Worm (Caenorhabditis elegans) whole organism, midembryonic: ENCODE data around the gene R11H6.4.

Experiments used
- T22C8.4 ChIP-seq: fragments of 200-800 bp; sonication (Bioruptor generic); IDR thresholded peaks from 2 replicates; pipeline ENCODE4 v1.3.6; 2022; ENCODE audit warnings: missing genetic modification characterization, missing compliant biosample characterization
- cog-1 ChIP-seq: sonication (generic microtip); optimal IDR thresholded peaks from 2 replicates; lab custom pipeline; 2016; ENCODE audit warnings: missing genetic modification characterization, missing compliant biosample characterization
- flt-1 ChIP-seq: fragments of 200-800 bp; sonication (Bioruptor generic); IDR thresholded peaks from 2 replicates; pipeline ENCODE4 v1.3.6; 2022; ENCODE audit warnings: missing genetic modification characterization, missing compliant biosample characterization
- klf-2 ChIP-seq: fragments of 200-800 bp; sonication (Bioruptor generic); conservative IDR thresholded peaks from 2 replicates; pipeline ENCODE4 v1.3.6; 2022; ENCODE audit warnings: missing genetic modification reagents, missing genetic modification characterization, missing compliant biosample characterization
- med-1 ChIP-seq: sonication (generic microtip); optimal IDR thresholded peaks from 2 replicates; lab custom pipeline; 2017; ENCODE audit warnings: missing genetic modification characterization, mild to moderate bottlenecking, missing compliant biosample characterization, antibody characterized with exemption, missing genetic modification reagents; ENCODE audit not compliant: insufficient read depth
- ref-1 ChIP-seq: fragments of 200-800 bp; sonication (Bioruptor generic); conservative IDR thresholded peaks from 2 replicates; pipeline ENCODE4 v1.3.6; 2022; ENCODE audit warnings: missing genetic modification reagents, missing genetic modification characterization, missing compliant biosample characterization
- tab-1 ChIP-seq: fragments of 200-800 bp; sonication (Bioruptor generic); IDR thresholded peaks from 2 replicates; pipeline ENCODE4 v1.3.6; 2022; ENCODE audit warnings: missing genetic modification characterization, missing compliant biosample characterization
- ztf-23 ChIP-seq: fragments of 200-800 bp; sonication (Bioruptor generic); IDR thresholded peaks from 2 replicates; pipeline ENCODE4 v1.3.6; 2022; ENCODE audit warnings: missing genetic modification reagents, missing genetic modification characterization, missing compliant biosample characterization
- ztf-29 ChIP-seq: fragments of 200-800 bp; sonication (Bioruptor generic); IDR thresholded peaks from 2 replicates; pipeline ENCODE4 v1.3.6; 2022; ENCODE audit warnings: missing genetic modification reagents, missing genetic modification characterization, missing compliant biosample characterization

The R11H6.4 gene

DNA sequence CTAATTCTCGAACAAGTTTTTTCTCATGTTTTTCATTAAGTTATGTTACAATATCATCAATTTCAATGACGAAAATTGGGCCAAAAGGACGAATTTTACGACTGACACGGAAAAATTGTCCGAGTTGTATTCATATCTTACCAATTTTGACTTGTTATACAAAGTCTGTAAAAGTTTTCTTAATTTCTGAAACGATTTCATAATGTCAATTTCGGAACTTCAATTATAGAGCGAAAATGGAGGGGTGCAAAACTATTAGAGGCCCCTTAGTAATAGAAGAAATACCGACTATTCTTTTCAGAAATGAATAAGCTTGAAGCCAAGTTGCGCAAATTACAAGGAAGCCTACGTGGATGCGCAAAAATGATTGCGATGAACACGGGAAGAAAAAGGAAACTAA is 21.8 kb downstream of the R11H6.4 start, which contains the start of gene F43D2.3:
Gene F43D2.3, plus strand, starts transcription at position 301 of the 400 bp plus-strand sequence.
- TF ChIP-seq ref-1 (GFP tag; lab: Robert Waterston, UW), result no peak
- TF ChIP-seq cog-1 (tag; lab: Kevin White, UChicago), result no peak
- no peak for TF ChIP-seq ztf-23
- TF ChIP-seq klf-2 (GFP tag; lab: Robert Waterston, UW), result no peak
- TF ChIP-seq flt-1, result no peak
- TF ChIP-seq med-1, result no peak
- no peak for TF ChIP-seq ztf-29 (GFP tag; lab: Robert Waterston, UW)
- no peak for TF ChIP-seq tab-1 (GFP tag; lab: Robert Waterston, UW)
- TF ChIP-seq T22C8.4, result no peak

DNA sequence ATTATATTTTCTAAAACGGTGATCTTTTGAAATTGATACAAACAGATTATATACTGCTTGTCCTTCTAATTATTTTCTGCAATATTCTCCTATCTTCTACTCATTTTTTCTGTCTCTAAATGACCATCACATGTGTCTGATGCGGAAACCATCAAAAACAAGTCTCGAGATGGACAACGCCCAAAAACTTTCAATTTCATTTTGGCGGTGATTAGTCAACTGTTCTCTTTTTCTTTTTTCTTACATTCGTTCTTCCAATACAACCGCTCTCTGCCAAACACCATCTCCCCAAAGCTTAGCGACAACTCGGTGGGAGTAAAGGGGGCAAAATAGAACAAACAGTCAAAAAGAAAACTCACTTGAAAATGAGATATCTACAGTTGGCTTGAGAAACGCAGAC is 23.6 kb downstream of the R11H6.4 start:
- TF ChIP-seq T22C8.4, result no peak
- no peak for TF ChIP-seq ref-1 (GFP tag; lab: Robert Waterston, UW)
- TF ChIP-seq flt-1, result no peak

DNA sequence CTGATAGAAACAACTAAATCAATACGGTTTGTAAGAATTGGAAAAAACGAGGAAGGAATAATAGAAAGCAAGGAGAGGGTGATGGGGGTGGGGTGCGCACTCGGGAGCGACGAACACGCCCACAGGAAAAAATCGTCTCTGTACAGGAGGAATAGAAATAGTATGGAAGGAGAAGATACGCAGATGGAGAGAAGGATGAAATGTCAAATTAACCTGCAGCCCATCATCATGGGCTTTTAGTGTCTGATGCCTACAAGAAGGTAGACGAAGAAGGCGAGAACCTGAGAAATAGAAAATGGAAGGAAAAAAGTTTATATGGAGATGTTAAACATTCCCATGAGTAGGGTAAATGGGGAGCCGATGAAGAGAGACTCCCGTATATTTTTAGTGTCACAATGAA is 25.4 kb downstream of the R11H6.4 start, which contains the start of gene F43D2.6:
Gene F43D2.6, minus strand, starts transcription at position 62 of the 400 bp plus-strand sequence.
- TF ChIP-seq med-1, result no peak
- TF ChIP-seq ref-1 (GFP tag; lab: Robert Waterston, UW), result no peak
- no peak for TF ChIP-seq ztf-29 (GFP tag; lab: Robert Waterston, UW)
- TF ChIP-seq ztf-23, result no peak
- TF ChIP-seq cog-1 (tag; lab: Kevin White, UChicago), result no peak
- no peak for TF ChIP-seq klf-2 (GFP tag; lab: Robert Waterston, UW)
- no peak for TF ChIP-seq tab-1 (GFP tag; lab: Robert Waterston, UW)
- no peak for TF ChIP-seq T22C8.4
- no peak for TF ChIP-seq flt-1

DNA sequence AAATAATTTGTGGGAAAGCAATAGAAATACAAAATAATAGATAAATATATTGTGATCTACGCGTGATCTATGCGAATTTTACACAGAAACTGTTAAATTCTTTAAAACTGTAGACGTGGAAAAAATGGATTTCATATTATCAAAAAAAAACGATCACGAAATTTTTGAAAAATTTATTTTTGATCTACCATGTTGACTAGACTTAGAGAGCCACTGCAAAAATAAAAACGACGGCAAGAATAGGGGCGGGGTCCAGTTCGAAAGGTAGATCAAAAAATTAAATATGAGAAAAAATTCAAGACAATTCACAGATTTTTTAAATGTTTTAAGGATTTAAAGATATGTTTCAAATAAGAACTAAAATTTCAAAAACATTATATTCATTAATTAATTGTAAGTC is 28.3 kb downstream of the R11H6.4 start:
- no peak for TF ChIP-seq T22C8.4
- TF ChIP-seq tab-1 (GFP tag; lab: Robert Waterston, UW), result no peak
- no peak for TF ChIP-seq flt-1
- TF ChIP-seq med-1, result no peak
- no peak for TF ChIP-seq cog-1 (tag; lab: Kevin White, UChicago)
- TF ChIP-seq ztf-23, result no peak

DNA sequence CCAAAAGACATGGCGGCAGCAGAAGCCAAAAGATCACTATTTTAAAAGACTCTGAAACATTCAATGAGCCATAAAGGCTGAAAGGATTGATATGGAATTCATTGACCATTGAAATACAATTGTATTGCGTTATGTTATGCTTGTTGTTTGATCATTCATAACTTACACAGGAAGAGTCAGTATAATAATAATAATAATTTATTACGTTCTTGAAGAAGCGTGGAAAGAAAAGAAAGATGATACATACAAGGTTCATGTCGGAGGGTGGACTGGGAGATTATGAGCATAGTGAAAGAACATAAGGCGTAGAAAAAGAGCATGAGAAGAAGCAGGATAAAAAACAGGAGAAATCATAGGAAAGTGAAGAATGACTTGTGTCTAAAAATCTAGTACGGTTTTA is 30.3 kb downstream of the R11H6.4 start, which contains the start of gene F43D2.7:
Gene F43D2.7, minus strand, starts transcription at position 101 of the 400 bp plus-strand sequence.
- TF ChIP-seq ref-1 (GFP tag; lab: Robert Waterston, UW) (no peak), klf-2 (GFP tag; lab: Robert Waterston, UW) (no peak), cog-1 (tag; lab: Kevin White, UChicago) (no peak), T22C8.4 (no peak), tab-1 (GFP tag; lab: Robert Waterston, UW) (no peak), flt-1 (no peak), med-1 (no peak), ztf-23 (no peak)

ce11 chrV:14640769-14641168 is 31.0 kb downstream of the R11H6.4 start, which contains the start of gene C54G10.1:
C54G10.1 (plus strand) TSS chrV:14641101.
- TF ChIP-seq ztf-29 (GFP tag; lab: Robert Waterston, UW) (no peak), cog-1 (tag; lab: Kevin White, UChicago) (no peak), med-1 (no peak), ztf-23 (no peak)

DNA sequence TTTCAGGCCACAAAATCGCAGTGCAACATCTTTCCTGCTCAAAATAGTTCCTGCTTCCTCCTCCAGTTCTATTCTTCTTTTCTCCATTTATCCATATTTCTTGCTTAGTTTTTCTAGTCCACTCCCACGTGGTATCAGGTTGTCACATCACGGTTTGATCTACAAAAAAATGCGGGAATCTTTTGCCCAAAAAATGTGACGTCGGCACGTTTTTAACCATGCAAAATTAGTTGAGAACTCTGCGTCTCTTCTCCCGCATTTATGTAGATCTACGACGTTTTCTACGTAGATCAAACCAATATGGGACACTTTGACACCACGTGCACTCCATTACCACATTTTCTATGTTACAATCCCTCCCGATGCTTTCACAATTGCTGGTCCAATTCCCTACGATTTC is 32.3 kb downstream of the R11H6.4 start:
- TF ChIP-seq cog-1 (tag; lab: Kevin White, UChicago) (no peak), tab-1 (GFP tag; lab: Robert Waterston, UW) (no peak), klf-2 (GFP tag; lab: Robert Waterston, UW) (no peak), ztf-23 (no peak), ref-1 (GFP tag; lab: Robert Waterston, UW) (no peak), flt-1 (no peak), ztf-29 (GFP tag; lab: Robert Waterston, UW) (no peak), T22C8.4 (no peak), med-1 (no peak)

DNA sequence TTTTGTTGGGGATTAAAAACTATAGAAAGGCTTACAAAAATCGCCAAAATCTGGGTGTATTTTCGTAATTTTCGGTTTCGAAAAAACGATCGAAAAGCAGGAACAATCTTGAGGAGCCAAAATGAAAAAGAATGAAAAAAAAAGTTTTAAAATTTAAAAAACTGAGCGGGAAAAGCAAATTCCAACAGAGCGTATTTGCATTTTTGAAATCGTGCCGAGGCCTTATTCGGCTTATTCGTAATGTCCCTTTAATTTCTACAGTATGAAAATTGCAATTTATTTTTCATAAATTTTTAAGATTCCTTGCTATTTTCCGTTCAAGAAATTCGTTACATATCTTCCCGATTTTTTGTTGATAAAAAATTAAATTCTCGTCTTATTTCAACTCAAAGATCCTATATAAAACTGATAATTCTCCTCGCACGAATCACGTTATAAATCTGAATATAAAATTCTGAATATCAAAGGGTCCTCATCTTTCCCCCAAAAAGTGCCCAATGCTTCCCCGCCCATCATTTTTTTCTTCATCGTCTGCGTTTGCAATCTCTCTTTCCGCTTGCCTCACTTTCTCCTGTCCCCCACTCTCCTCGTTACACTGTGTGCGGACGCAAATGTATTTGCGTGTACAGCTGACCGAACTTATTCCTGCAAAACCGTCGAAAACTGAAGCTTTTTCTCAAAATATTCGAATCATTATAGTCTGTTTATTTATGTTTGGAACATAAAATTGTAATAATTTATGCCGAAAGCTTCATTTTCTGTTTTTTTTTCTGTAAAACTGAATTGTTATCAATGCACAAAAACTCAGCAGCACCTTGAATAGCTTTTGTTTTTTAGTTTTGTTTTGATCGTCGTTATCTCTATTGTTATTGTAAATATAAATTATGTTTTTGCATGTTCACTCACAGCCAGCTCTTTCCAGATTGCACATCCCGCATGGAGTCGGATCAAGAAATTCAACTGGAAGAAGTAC is 36.4 kb downstream of the R11H6.4 start, which contains the start of the genes rfc-1 and pmp-3:
Gene rfc-1, minus strand, starts transcription at position 163 of the 973 bp plus-strand sequence.
Gene pmp-3, plus strand, starts transcription at position 923 of the 973 bp plus-strand sequence.
- TF ChIP-seq ref-1 (GFP tag; lab: Robert Waterston, UW) (no peak), klf-2 (GFP tag; lab: Robert Waterston, UW) (no peak), flt-1 (0 out of 2 replicates have a peak, but pooled peaks have one; percentile 38), cog-1 (tag; lab: Kevin White, UChicago) (no peak), med-1 (no peak)

- TF ChIP-seq cog-1 (tag; lab: Kevin White, UChicago), result no peak
- no peak for TF ChIP-seq T22C8.4
- TF ChIP-seq tab-1 (GFP tag; lab: Robert Waterston, UW), result no peak
- TF ChIP-seq ztf-23, result no peak
- no peak for TF ChIP-seq flt-1
- no peak for TF ChIP-seq klf-2 (GFP tag; lab: Robert Waterston, UW)
- TF ChIP-seq med-1, result no peak
- TF ChIP-seq ref-1 (GFP tag; lab: Robert Waterston, UW), result no peak
- TF ChIP-seq ztf-29 (GFP tag; lab: Robert Waterston, UW), result no peak
Measured at ce11 chrV:14648825-14649224, 39.1 kb downstream of the R11H6.4 start.

DNA sequence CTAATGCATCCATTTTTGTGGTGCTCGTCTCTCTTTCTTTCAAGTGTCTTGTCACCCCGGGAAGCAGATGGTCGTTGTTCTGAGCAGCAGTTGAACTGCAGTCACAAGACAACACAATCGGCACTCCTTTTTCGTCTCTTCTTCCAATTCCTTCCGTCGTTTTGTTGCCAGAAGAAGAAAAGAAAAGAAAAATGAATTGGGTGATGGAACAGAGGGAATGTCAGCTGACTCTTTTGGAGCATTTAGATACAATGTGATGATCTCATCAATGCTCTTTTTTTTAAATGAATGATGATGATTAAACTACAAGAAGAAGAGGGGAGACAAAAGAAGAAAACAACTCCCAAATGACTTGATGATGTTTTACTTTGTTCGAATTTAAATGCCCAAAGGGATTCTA is 40.2 kb downstream of the R11H6.4 start:
- TF ChIP-seq flt-1, result no peak
- TF ChIP-seq T22C8.4, result no peak
- no peak for TF ChIP-seq ztf-23
- no peak for TF ChIP-seq tab-1 (GFP tag; lab: Robert Waterston, UW)
